Fruit fly (Drosophila melanogaster): Measurements from ENCODE around the gene cv.

Gene cv

DNA sequence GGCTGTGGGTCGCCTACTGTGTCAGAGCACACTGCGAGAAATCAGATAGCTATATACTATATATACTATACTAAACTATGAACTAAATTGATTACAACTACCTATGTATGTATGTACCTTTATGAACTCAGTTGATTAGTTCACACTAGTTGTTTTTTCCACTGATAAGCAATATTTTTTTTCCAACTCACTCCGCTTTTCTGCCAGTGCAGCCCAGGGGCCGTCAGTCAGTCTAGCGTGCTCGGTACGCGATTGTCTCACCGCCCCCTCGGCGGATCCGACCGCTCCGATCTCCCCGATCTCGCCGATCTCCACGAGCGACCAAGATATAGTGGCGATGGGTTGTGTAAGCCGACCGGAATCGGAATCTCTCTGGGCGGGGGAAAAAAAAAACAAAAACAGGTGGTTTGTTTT is 16.1 kb downstream of the cv start (continued):
- no peak for TF ChIP-seq amos (GFP tag; IDR thresholded peaks at IDR 0.05; ENCODE audit: partially characterized antibody)
- no peak for TF ChIP-seq hkb (optimal IDR thresholded peaks at IDR 0.05)
- TF ChIP-seq hkb (GFP tag; IDR thresholded peaks at IDR 0.05), result peak; percentile 92
- TF ChIP-seq cato (GFP tag; optimal IDR thresholded peaks at IDR 0.05; ENCODE audit: borderline replicate concordance), result peak; percentile 48
- TF ChIP-seq NfI (GFP tag; optimal IDR thresholded peaks at IDR 0.05), result peak; percentile 67
- no peak for TF ChIP-seq fd102C (GFP tag; optimal IDR thresholded peaks at IDR 0.05)
- TF ChIP-seq Jarid2 (GFP tag; optimal IDR thresholded peaks at IDR 0.05), result peak; percentile 64
- TF ChIP-seq yki (optimal IDR thresholded peaks at IDR 0.05), result no peak
- TF ChIP-seq CG6689 (GFP tag; IDR thresholded peaks at IDR 0.05), result peak; percentile 93
- TF ChIP-seq gsb (GFP tag; IDR thresholded peaks at IDR 0.05), result peak; percentile 86
- peak; percentile 58 for TF ChIP-seq CG7987 (GFP tag; optimal IDR thresholded peaks at IDR 0.05)
- TF ChIP-seq NK7.1 (GFP tag; optimal IDR thresholded peaks at IDR 0.05), result peak; percentile 34
- TF ChIP-seq shn (GFP tag; optimal IDR thresholded peaks at IDR 0.05), result peak; percentile 62
- peak; percentile 89 for TF ChIP-seq CG10147 (GFP tag; optimal IDR thresholded peaks at IDR 0.05)
- peak; percentile 63 for TF ChIP-seq CrebB (tag; optimal IDR thresholded peaks at IDR 0.05)
- no peak for TF ChIP-seq Lpt (GFP tag; optimal IDR thresholded peaks at IDR 0.05)
- peak; percentile 95 for TF ChIP-seq Ptx1 (GFP tag; IDR thresholded peaks at IDR 0.05)
- peak; percentile 92 for TF ChIP-seq CG12769 (tag; optimal IDR thresholded peaks at IDR 0.05)
- no peak for TF ChIP-seq bigmax (GFP tag; optimal IDR thresholded peaks at IDR 0.05)
- peak; percentile 48 for TF ChIP-seq CG14710 (tag; optimal IDR thresholded peaks at IDR 0.05)
- peak; percentile 80 for TF ChIP-seq CG12391 (tag; optimal IDR thresholded peaks at IDR 0.05)
- TF ChIP-seq CG6654 (GFP tag; optimal IDR thresholded peaks at IDR 0.05), result peak; percentile 22
- peak; percentile 59 for TF ChIP-seq Hr3 (GFP tag; optimal IDR thresholded peaks at IDR 0.05)
- TF ChIP-seq fu2 (GFP tag; optimal IDR thresholded peaks at IDR 0.05), result no peak
- peak; percentile 74 for TF ChIP-seq odd (GFP tag; optimal IDR thresholded peaks at IDR 0.05)
- TF ChIP-seq knrl (GFP tag; IDR thresholded peaks at IDR 0.05; ENCODE audit: partially characterized antibody), result no peak
- peak; percentile 93 for TF ChIP-seq al (GFP tag; IDR thresholded peaks at IDR 0.05)
- peak; percentile 23 for TF ChIP-seq CG3838 (GFP tag; optimal IDR thresholded peaks at IDR 0.05)
- TF ChIP-seq Mad (GFP tag; optimal IDR thresholded peaks at IDR 0.05), result peak; percentile 52
- no peak for TF ChIP-seq fru (optimal IDR thresholded peaks at IDR 0.05)
- no peak for TF ChIP-seq CG2116 (GFP tag; optimal IDR thresholded peaks at IDR 0.05)
- TF ChIP-seq CG16813 (GFP tag; IDR thresholded peaks at IDR 0.05; ENCODE audit: partially characterized antibody), result no peak
- peak; percentile 88 for TF ChIP-seq CG11085 (GFP tag; IDR thresholded peaks at IDR 0.05)
- peak; percentile 66 for TF ChIP-seq zen (tag; optimal IDR thresholded peaks at IDR 0.05)
- TF ChIP-seq CG18011 (GFP tag; optimal IDR thresholded peaks at IDR 0.05), result peak; percentile 38
- TF ChIP-seq CG17568 (GFP tag; optimal IDR thresholded peaks at IDR 0.05), result no peak
- TF ChIP-seq Meics (GFP tag; optimal IDR thresholded peaks at IDR 0.05), result peak; percentile 90
- no peak for TF ChIP-seq CG12236 (GFP tag; optimal IDR thresholded peaks at IDR 0.05)
- TF ChIP-seq prd (optimal IDR thresholded peaks at IDR 0.05), result no peak
- TF ChIP-seq prd (GFP tag; IDR thresholded peaks at IDR 0.05), result peak; percentile 92
- TF ChIP-seq hbn (GFP tag; IDR thresholded peaks at IDR 0.05; ENCODE audit: partially characterized antibody), result no peak
- peak; percentile 74 for TF ChIP-seq onecut (GFP tag; IDR thresholded peaks at IDR 0.05)
- TF ChIP-seq Hr78 (GFP tag; optimal IDR thresholded peaks at IDR 0.05), result peak in 1 of 2 experiments; percentile 32
- TF ChIP-seq CG4360 (GFP tag; IDR thresholded peaks at IDR 0.05), result peak; percentile 59; the same call in 1 of the 2 replicates
- TF ChIP-seq Max (GFP tag; optimal IDR thresholded peaks at IDR 0.05), result peak; percentile 73
- peak; percentile 86 for TF ChIP-seq CG7357 (GFP tag; IDR thresholded peaks at IDR 0.05)
- peak; percentile 36 for TF ChIP-seq CTCF (GFP tag; optimal IDR thresholded peaks at IDR 0.05)
- no peak for TF ChIP-seq lov (optimal IDR thresholded peaks at IDR 0.05)
- peak; percentile 81; the same call in 2 of the 3 replicates for TF ChIP-seq lov (GFP tag; IDR thresholded peaks at IDR 0.05)
- peak; percentile 84 for TF ChIP-seq CG2712 (tag; optimal IDR thresholded peaks at IDR 0.05)
- no peak for TF ChIP-seq dmrt11E (tag; optimal IDR thresholded peaks at IDR 0.05)
- TF ChIP-seq tin (GFP tag; optimal IDR thresholded peaks at IDR 0.05), result peak; percentile 77
